Fruit fly (Drosophila melanogaster) whole organism, prepupa: ENCODE data around the gene CG12640.

ENCODE experiments used
- Blimp-1 ChIP-seq: fragments of 200-800 bp; sonication (Bioruptor generic); optimal IDR thresholded peaks from 3 replicates; lab custom pipeline; 2017; ENCODE audit warnings: missing biosample characterization, missing genetic modification characterization, mild to moderate bottlenecking, moderate library complexity, missing genetic modification reagents
- CG10669 ChIP-seq: fragments of 200-800 bp; sonication (Bioruptor generic); optimal IDR thresholded peaks from 3 replicates; lab custom pipeline; 2018; ENCODE audit warnings: missing biosample characterization, mild to moderate bottlenecking, missing genetic modification characterization, moderate library complexity
- CG11294 ChIP-seq: fragments of 200-800 bp; sonication (Bioruptor generic); IDR thresholded peaks from 2 replicates; pipeline ENCODE4 v1.3.6; 2022; ENCODE audit warnings: missing biosample characterization, missing genetic modification characterization
- CG11762 ChIP-seq: fragments of 200-800 bp; sonication (Bioruptor generic); optimal IDR thresholded peaks from 3 replicates; lab custom pipeline; 2016; ENCODE audit warnings: missing biosample characterization, missing genetic modification characterization; ENCODE audit not compliant: insufficient read depth
- CG11902 ChIP-seq: fragments of 200-800 bp; sonication (Bioruptor generic); optimal IDR thresholded peaks from 3 replicates; lab custom pipeline; 2016; ENCODE audit warnings: missing biosample characterization, missing genetic modification characterization
- CG15336 ChIP-seq: fragments of 200-800 bp; sonication (Bioruptor generic); IDR thresholded peaks from 2 replicates; pipeline ENCODE4 v1.3.6; 2022; ENCODE audit warnings: missing biosample characterization, missing genetic modification characterization
- CG1621 ChIP-seq: fragments of 200-800 bp; sonication (Bioruptor generic); optimal IDR thresholded peaks from 3 replicates; lab custom pipeline; 2018; ENCODE audit warnings: missing biosample characterization, mild to moderate bottlenecking, missing genetic modification characterization
- CG3032 ChIP-seq: fragments of 200-800 bp; optimal IDR thresholded peaks from 2 replicates; lab custom pipeline; 2019; ENCODE audit warnings: missing biosample characterization, mild to moderate bottlenecking, missing genetic modification characterization, moderate library complexity
- CG31627 ChIP-seq: fragments of 200-800 bp; sonication (Bioruptor generic); optimal IDR thresholded peaks from 3 replicates; lab custom pipeline; 2016; ENCODE audit warnings: missing biosample characterization, missing genetic modification characterization
- CG34406 ChIP-seq: fragments of 200-800 bp; sonication (Bioruptor generic); optimal IDR thresholded peaks from 3 replicates; lab custom pipeline; 2016; ENCODE audit warnings: missing biosample characterization, missing genetic modification characterization
- CG3919 ChIP-seq: fragments of 200-800 bp; sonication (Bioruptor generic); optimal IDR thresholded peaks from 3 replicates; lab custom pipeline; 2016; ENCODE audit warnings: missing biosample characterization, missing genetic modification characterization
- CG4318 ChIP-seq: fragments of 200-800 bp; sonication (Bioruptor generic); optimal IDR thresholded peaks from 3 replicates; lab custom pipeline; 2017; ENCODE audit warnings: missing biosample characterization, mild to moderate bottlenecking, missing genetic modification characterization
- CG6163 ChIP-seq: fragments of 200-800 bp; sonication (Bioruptor generic); IDR thresholded peaks from 3 replicates; pipeline ENCODE4 v1.3.6; 2022; ENCODE audit warnings: missing biosample characterization, missing genetic modification characterization
- CG6276 ChIP-seq: fragments of 200-800 bp; sonication (Bioruptor generic); optimal IDR thresholded peaks from 2 replicates; lab custom pipeline; 2017; ENCODE audit warnings: missing biosample characterization, mild to moderate bottlenecking, missing genetic modification characterization
- CG6792 ChIP-seq: fragments of 200-800 bp; sonication (Bioruptor generic); optimal IDR thresholded peaks from 3 replicates; lab custom pipeline; 2016; ENCODE audit warnings: missing biosample characterization, missing genetic modification characterization
- CG6808 ChIP-seq: fragments of 200-800 bp; sonication (Bioruptor generic); optimal IDR thresholded peaks from 3 replicates; lab custom pipeline; 2017; ENCODE audit warnings: missing biosample characterization, missing genetic modification characterization, mild to moderate bottlenecking, moderate library complexity, missing genetic modification reagents
- CG6854 ChIP-seq: fragments of 200-800 bp; sonication (Bioruptor generic); optimal IDR thresholded peaks from 2 replicates; lab custom pipeline; 2017; ENCODE audit warnings: missing biosample characterization, mild to moderate bottlenecking, missing genetic modification characterization
- CG7368 ChIP-seq: fragments of 200-800 bp; sonication (Bioruptor generic); optimal IDR thresholded peaks from 3 replicates; lab custom pipeline; 2016; ENCODE audit warnings: missing biosample characterization, missing genetic modification characterization
- CG8319 ChIP-seq: fragments of 200-800 bp; sonication (Bioruptor generic); optimal IDR thresholded peaks from 3 replicates; lab custom pipeline; 2016; ENCODE audit warnings: missing biosample characterization, missing genetic modification characterization
- CG8632 ChIP-seq: fragments of 200-800 bp; sonication (Bioruptor generic); optimal IDR thresholded peaks from 3 replicates; lab custom pipeline; 2016; ENCODE audit warnings: missing biosample characterization, missing genetic modification characterization
- Eip75B ChIP-seq: fragments of 200-800 bp; sonication (Bioruptor generic); optimal IDR thresholded peaks from 3 replicates; lab custom pipeline; 2016; ENCODE audit warnings: missing biosample characterization, missing genetic modification characterization
- Eip78C ChIP-seq: fragments of 200-800 bp; sonication (Bioruptor generic); peaks from one replicate; lab custom pipeline; 2016; ENCODE audit warnings: missing biosample characterization, missing genetic modification characterization
- Eip93F ChIP-seq: fragments of 200-800 bp; sonication (Bioruptor generic); optimal IDR thresholded peaks from 2 replicates; lab custom pipeline; 2016; ENCODE audit warnings: missing biosample characterization, mild to moderate bottlenecking, missing genetic modification characterization
- Ets21C ChIP-seq: fragments of 200-800 bp; sonication (Bioruptor generic); optimal IDR thresholded peaks from 3 replicates; lab custom pipeline; 2016; ENCODE audit warnings: missing biosample characterization, missing genetic modification characterization
- Ets96B ChIP-seq: fragments of 200-800 bp; optimal IDR thresholded peaks from 2 replicates; lab custom pipeline; 2019; ENCODE audit warnings: missing biosample characterization, mild to moderate bottlenecking, missing genetic modification characterization, moderate library complexity
- Gug ChIP-seq: fragments of 200-800 bp; sonication (Bioruptor generic); IDR thresholded peaks from 2 replicates; pipeline ENCODE4 v1.3.6; 2022; ENCODE audit warnings: missing biosample characterization, missing genetic modification characterization
- Hr38 ChIP-seq: sonication (Bioruptor generic); optimal IDR thresholded peaks from 2 replicates; lab custom pipeline; 2016; ENCODE audit warnings: missing biosample characterization, missing genetic modification characterization
- Hr4 ChIP-seq: fragments of 200-800 bp; sonication (Bioruptor generic); optimal IDR thresholded peaks from 3 replicates; lab custom pipeline; 2016; ENCODE audit warnings: missing biosample characterization, missing genetic modification characterization
- Lpt ChIP-seq: fragments of 200-800 bp; sonication (Bioruptor generic); optimal IDR thresholded peaks from 3 replicates; lab custom pipeline; 2016; ENCODE audit warnings: missing biosample characterization, missing genetic modification characterization
- Met ChIP-seq: fragments of 200-800 bp; sonication (Bioruptor generic); optimal IDR thresholded peaks from 3 replicates; lab custom pipeline; 2016; ENCODE audit warnings: missing biosample characterization, missing genetic modification characterization
- OdsH ChIP-seq: fragments of 200-800 bp; sonication (Bioruptor generic); optimal IDR thresholded peaks from 3 replicates; lab custom pipeline; 2016; ENCODE audit warnings: missing biosample characterization, missing genetic modification characterization
- Smox ChIP-seq: fragments of 200-800 bp; sonication (Bioruptor generic); optimal IDR thresholded peaks from 3 replicates; lab custom pipeline; 2016; ENCODE audit warnings: missing biosample characterization, missing genetic modification characterization
- Sox102F ChIP-seq: fragments of 200-800 bp; sonication (Bioruptor generic); optimal IDR thresholded peaks from 2 replicates; lab custom pipeline; 2016; ENCODE audit warnings: missing biosample characterization, mild to moderate bottlenecking, missing genetic modification characterization
- Sox14 ChIP-seq: fragments of 200-800 bp; sonication (Bioruptor generic); optimal IDR thresholded peaks from 3 replicates; lab custom pipeline; 2016; ENCODE audit warnings: missing biosample characterization, missing genetic modification characterization
- Sox15 ChIP-seq: fragments of 200-800 bp; sonication (Bioruptor generic); optimal IDR thresholded peaks from 3 replicates; lab custom pipeline; 2016; ENCODE audit warnings: missing biosample characterization, missing genetic modification characterization
- achi ChIP-seq: fragments of 200-800 bp; sonication (Bioruptor generic); optimal IDR thresholded peaks from 3 replicates; lab custom pipeline; 2016; ENCODE audit warnings: missing biosample characterization, missing genetic modification characterization
- acj6 ChIP-seq: fragments of 200-800 bp; sonication (Bioruptor generic); optimal IDR thresholded peaks from 3 replicates; lab custom pipeline; 2016; ENCODE audit warnings: missing biosample characterization, missing genetic modification characterization
- cyc ChIP-seq: fragments of 200-800 bp; sonication (Bioruptor generic); optimal IDR thresholded peaks from 3 replicates; lab custom pipeline; 2016; ENCODE audit warnings: missing biosample characterization, missing genetic modification characterization
- dac ChIP-seq: fragments of 200-800 bp; sonication (Bioruptor generic); optimal IDR thresholded peaks from 2 replicates; lab custom pipeline; 2017; ENCODE audit warnings: missing biosample characterization, mild to moderate bottlenecking, missing genetic modification characterization
- eg ChIP-seq: fragments of 200-800 bp; sonication (Bioruptor generic); IDR thresholded peaks from 3 replicates; pipeline ENCODE4 v1.3.6; 2022; ENCODE audit warnings: missing biosample characterization, missing genetic modification characterization
- esn ChIP-seq: fragments of 200-800 bp; sonication (Bioruptor generic); optimal IDR thresholded peaks from 2 replicates; lab custom pipeline; 2016; ENCODE audit warnings: missing biosample characterization, mild to moderate bottlenecking, missing genetic modification characterization, moderate library complexity
- fd59A ChIP-seq: fragments of 200-800 bp; sonication (Bioruptor generic); optimal IDR thresholded peaks from 2 replicates; lab custom pipeline; 2017; ENCODE audit warnings: missing biosample characterization, mild to moderate bottlenecking, missing genetic modification characterization, missing genetic modification reagents
- fd85E ChIP-seq: fragments of 200-800 bp; sonication (Bioruptor generic); optimal IDR thresholded peaks from 3 replicates; lab custom pipeline; 2016; ENCODE audit warnings: missing biosample characterization, missing genetic modification characterization
- fkh ChIP-seq: fragments of 200-800 bp; sonication (Bioruptor generic); optimal IDR thresholded peaks from 3 replicates; lab custom pipeline; 2017; ENCODE audit warnings: missing biosample characterization, mild to moderate bottlenecking, missing genetic modification characterization, moderate library complexity
- lz ChIP-seq: fragments of 200-800 bp; sonication (Bioruptor generic); optimal IDR thresholded peaks from 3 replicates; lab custom pipeline; 2016; ENCODE audit warnings: missing biosample characterization, missing genetic modification characterization
- pdm3 ChIP-seq: fragments of 200-800 bp; sonication (Bioruptor generic); optimal IDR thresholded peaks from 3 replicates; lab custom pipeline; 2016; ENCODE audit warnings: missing biosample characterization, missing genetic modification characterization
- salr ChIP-seq, 2 experiments: fragments of 200-800 bp; sonication (Bioruptor generic); optimal IDR thresholded peaks; 3 replicates each; lab custom pipeline; 2016 to 2018; ENCODE audit warnings: missing biosample characterization in 2 of 2, missing genetic modification characterization in 2 of 2, mild to moderate bottlenecking in 1 of 2
- spab ChIP-seq: fragments of 200-800 bp; sonication (Bioruptor generic); optimal IDR thresholded peaks from 2 replicates; lab custom pipeline; 2017; ENCODE audit warnings: missing biosample characterization, mild to moderate bottlenecking, missing genetic modification characterization, missing genetic modification reagents
- ss ChIP-seq, 2 experiments: fragments of 200-800 bp; sonication (Bioruptor generic); optimal IDR thresholded peaks; 2 replicates in 1 of 2; 3 replicates in 1 of 2; lab custom pipeline; 2017 to 2018; ENCODE audit warnings: mild to moderate bottlenecking in 2 of 2, missing biosample characterization in 2 of 2, missing genetic modification characterization in 2 of 2, moderate library complexity in 1 of 2
- svp ChIP-seq: fragments of 200-800 bp; sonication (Bioruptor generic); peaks from one replicate; lab custom pipeline; 2016; ENCODE audit warnings: missing biosample characterization, missing genetic modification characterization
- topi ChIP-seq: fragments of 200-800 bp; sonication (Bioruptor generic); optimal IDR thresholded peaks from 3 replicates; lab custom pipeline; 2016; ENCODE audit warnings: missing biosample characterization, missing genetic modification characterization
- vri ChIP-seq: fragments of 200-800 bp; sonication (Bioruptor generic); optimal IDR thresholded peaks from 3 replicates; lab custom pipeline; 2016; ENCODE audit warnings: missing biosample characterization, mild to moderate bottlenecking, missing genetic modification characterization

CG12640 gene

DNA sequence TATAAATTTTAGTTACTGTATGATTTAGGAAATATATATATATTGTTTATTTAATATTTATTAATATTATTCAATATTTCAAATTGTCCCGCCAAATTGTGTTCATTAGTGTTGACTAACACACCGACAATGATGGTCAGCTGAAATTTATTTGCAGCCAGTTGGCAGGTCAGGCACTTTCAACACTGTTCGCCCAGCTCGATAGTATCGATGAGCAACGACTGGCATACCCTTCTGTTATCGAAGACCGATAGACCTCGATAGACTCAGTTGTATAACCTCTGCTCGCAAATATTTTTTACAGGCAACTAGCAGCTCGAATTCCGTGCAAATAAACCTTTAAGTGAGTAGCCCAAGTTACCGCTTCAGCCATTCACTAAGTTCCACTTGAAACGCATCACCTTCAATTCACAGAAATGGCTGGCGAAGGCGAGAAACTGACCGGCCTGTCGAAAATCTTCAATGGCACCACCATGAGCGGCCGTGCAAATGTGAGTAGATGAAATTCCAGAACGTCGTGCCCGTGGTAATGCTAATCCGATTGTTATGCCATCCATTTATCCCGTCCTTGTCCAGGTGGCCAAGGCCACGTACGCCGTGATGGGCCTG lies 28.0 kb upstream of the CG12640 start, which contains the start of gene Neb-cGP:
Neb-cGP (plus strand) TSS at position 231 of the 609 bp plus-strand sequence.
- TF ChIP-seq Eip78C (GFP tag; lab: Kevin White, UChicago) (peak; percentile 71), topi (GFP tag; lab: Kevin White, UChicago) (peak; percentile 55), spab (GFP tag; lab: Kevin White, UChicago) (no peak), OdsH (GFP tag; lab: Kevin White, UChicago) (peak; percentile 40), CG4318 (GFP tag; lab: Kevin White, UChicago) (no peak), fd85E (GFP tag; lab: Kevin White, UChicago) (no peak), CG6276 (GFP tag; lab: Kevin White, UChicago) (no peak), CG6854 (GFP tag; lab: Kevin White, UChicago) (no peak), Hr4 (no peak), CG10669 (GFP tag; lab: Kevin White, UChicago) (no peak), CG11902 (GFP tag; lab: Kevin White, UChicago) (peak; percentile 9), Sox15 (GFP tag; lab: Kevin White, UChicago) (no peak), lz (GFP tag; lab: Kevin White, UChicago) (peak; percentile 46), svp (GFP tag; lab: Kevin White, UChicago) (no peak), CG1621 (tag; lab: Kevin White, UChicago) (no peak), eg (GFP tag; lab: Robert Waterston, UW) (no peak), achi (GFP tag; lab: Kevin White, UChicago) (peak; percentile 11), fkh (GFP tag; lab: Kevin White, UChicago) (no peak), CG8632 (GFP tag; lab: Kevin White, UChicago) (no peak), CG6163 (no peak), dac (GFP tag; lab: Kevin White, UChicago) (no peak), Gug (no peak), Lpt (GFP tag; lab: Kevin White, UChicago) (no peak), CG3919 (GFP tag; lab: Kevin White, UChicago) (peak; percentile 48), Sox102F (peak; percentile 18), Hr38 (GFP tag; lab: Kevin White, UChicago) (no peak), CG8319 (GFP tag; lab: Kevin White, UChicago) (no peak), pdm3 (GFP tag; lab: Kevin White, UChicago) (peak; percentile 9), CG11762 (GFP tag; lab: Kevin White, UChicago) (no peak), CG6792 (GFP tag; lab: Kevin White, UChicago) (no peak), Sox14 (GFP tag; lab: Kevin White, UChicago) (peak; percentile 22), CG15336 (no peak), Met (GFP tag; lab: Kevin White, UChicago) (peak; percentile 24), cyc (GFP tag; lab: Kevin White, UChicago) (peak; percentile 54), Smox (peak; percentile 27), vri (no peak), CG6808 (no peak), CG34406 (GFP tag; lab: Kevin White, UChicago) (no peak), CG3032 (tag; lab: Kevin White, UChicago) (peak; percentile 23), Blimp-1 (GFP tag; lab: Kevin White, UChicago) (no peak), ss (GFP tag; optimal IDR thresholded peaks at IDR 0.05; lab: Kevin White, UChicago) (peak in 1 of 2 experiments; percentile 5), CG11294 (no peak), Ets21C (peak; percentile 35), acj6 (peak; percentile 29), Eip93F (no peak), salr (GFP tag; optimal IDR thresholded peaks at IDR 0.05; lab: Kevin White, UChicago) (no peak), Eip75B (GFP tag; lab: Kevin White, UChicago) (peak; percentile 35), Ets96B (tag; lab: Kevin White, UChicago) (no peak), CG7368 (GFP tag; lab: Kevin White, UChicago) (peak; percentile 44), esn (peak; percentile 59), fd59A (no peak), CG31627 (peak; percentile 39)
